Worm (Caenorhabditis elegans) whole organism, L4 larva: ENCODE data around the gene bpl-1.

Experiments used
- F10B5.3 ChIP-seq: sonication (generic microtip); optimal IDR thresholded peaks from 2 replicates; lab custom pipeline; 2016; ENCODE audit warnings: mild to moderate bottlenecking, missing genetic modification characterization, missing compliant biosample characterization
- F26F4.8 ChIP-seq: fragments of 200-800 bp; sonication (Bioruptor generic); conservative IDR thresholded peaks from 2 replicates; pipeline ENCODE4 v1.3.6; 2022; ENCODE audit warnings: missing genetic modification characterization, missing compliant biosample characterization
- F37D6.2 ChIP-seq: sonication (generic microtip); optimal IDR thresholded peaks from 2 replicates; lab custom pipeline; 2016; ENCODE audit warnings: mild to moderate bottlenecking, missing genetic modification characterization, missing compliant biosample characterization
- F44E2.7 ChIP-seq: fragments of 200-800 bp; sonication (Bioruptor generic); IDR thresholded peaks from 2 replicates; pipeline ENCODE4 v2.1.2; 2022; ENCODE audit warnings: missing genetic modification characterization, missing compliant biosample characterization
- T20F7.1 ChIP-seq: fragments of 200-800 bp; sonication (Bioruptor generic); optimal IDR thresholded peaks from 2 replicates; lab custom pipeline; 2018; ENCODE audit warnings: mild to moderate bottlenecking, missing genetic modification characterization, missing compliant biosample characterization
- T26A8.4 ChIP-seq: fragments of 200-800 bp; sonication (Bioruptor generic); IDR thresholded peaks from 2 replicates; pipeline ENCODE4 v1.3.6; 2022; ENCODE audit warnings: missing genetic modification characterization, missing compliant biosample characterization
- Y5F2A.4 ChIP-seq: fragments of 200-800 bp; sonication (Bioruptor generic); optimal IDR thresholded peaks from 2 replicates; lab custom pipeline; 2018; ENCODE audit warnings: mild to moderate bottlenecking, missing genetic modification characterization, missing compliant biosample characterization
- aha-1 ChIP-seq: fragments of 150-350 bp; peaks from one replicate; lab custom pipeline; 2014; ENCODE audit warnings: missing biosample characterization, missing genetic modification characterization
- aly-2 ChIP-seq: sonication (generic microtip); optimal IDR thresholded peaks from 2 replicates; lab custom pipeline; 2018; ENCODE audit warnings: missing biosample characterization, missing genetic modification characterization
- attf-4 ChIP-seq: sonication (generic microtip); optimal IDR thresholded peaks from 3 replicates; lab custom pipeline; 2017; ENCODE audit warnings: missing biosample characterization, missing genetic modification characterization
- ceh-20 ChIP-seq: fragments of 200-800 bp; sonication (Bioruptor generic); IDR thresholded peaks from 2 replicates; pipeline ENCODE4 v1.3.6; 2022; ENCODE audit warnings: missing genetic modification reagents, missing genetic modification characterization, missing compliant biosample characterization
- ceh-32 ChIP-seq: sonication (generic microtip); optimal IDR thresholded peaks from 2 replicates; lab custom pipeline; 2016; ENCODE audit warnings: mild to moderate bottlenecking, missing genetic modification characterization, missing compliant biosample characterization; ENCODE audit not compliant: poor library complexity
- ceh-62 ChIP-seq: sonication (generic microtip); optimal IDR thresholded peaks from 2 replicates; lab custom pipeline; 2017; ENCODE audit warnings: missing biosample characterization, missing genetic modification characterization
- ces-1 ChIP-seq: fragments of 150-350 bp; sonication (generic microtip); optimal IDR thresholded peaks from 4 replicates; lab custom pipeline; 2014; ENCODE audit warnings: missing biosample characterization, missing genetic modification reagents, missing genetic modification characterization
- cey-2 ChIP-seq: sonication (generic microtip); optimal IDR thresholded peaks from 3 replicates; lab custom pipeline; 2017; ENCODE audit warnings: missing genetic modification characterization, mild to moderate bottlenecking, missing compliant biosample characterization, antibody characterized with exemption, borderline replicate concordance; ENCODE audit not compliant: insufficient read depth
- daf-12 ChIP-seq: fragments of 150-350 bp; optimal IDR thresholded peaks from 2 replicates; lab custom pipeline; 2014; ENCODE audit warnings: missing biosample characterization, missing genetic modification reagents, missing genetic modification characterization
- daf-16 ChIP-seq, 3 experiments: sonication (generic microtip); optimal IDR thresholded peaks; 2 replicates each; lab custom pipeline; 2016 to 2017; ENCODE audit warnings: missing genetic modification characterization in 3 of 3, missing genetic modification reagents in 3 of 3, mild to moderate bottlenecking in 2 of 3, missing compliant biosample characterization in 2 of 3, missing biosample characterization in 1 of 3, moderate library complexity in 1 of 3
- daf-19 ChIP-seq: fragments of 200-800 bp; sonication (Bioruptor generic); conservative IDR thresholded peaks from 2 replicates; pipeline ENCODE4 v1.3.6; 2022; ENCODE audit warnings: missing genetic modification characterization, missing compliant biosample characterization
- dmd-8 ChIP-seq: fragments of 200-800 bp; sonication (Bioruptor generic); IDR thresholded peaks from 2 replicates; pipeline ENCODE4 v1.3.6; 2022; ENCODE audit warnings: missing genetic modification characterization, missing compliant biosample characterization
- duxl-1 ChIP-seq: sonication (generic microtip); optimal IDR thresholded peaks from 2 replicates; lab custom pipeline; 2016; ENCODE audit warnings: mild to moderate bottlenecking, missing genetic modification characterization, moderate library complexity, missing compliant biosample characterization; ENCODE audit not compliant: poor library complexity
- dve-1 ChIP-seq: sonication (generic microtip); optimal IDR thresholded peaks from 2 replicates; lab custom pipeline; 2017; ENCODE audit warnings: antibody characterized with exemption, mild to moderate bottlenecking, missing genetic modification characterization, missing compliant biosample characterization; ENCODE audit not compliant: insufficient read depth
- fkh-10 ChIP-seq: fragments of 150-350 bp; optimal IDR thresholded peaks from 2 replicates; lab custom pipeline; 2014; ENCODE audit warnings: missing biosample characterization, missing genetic modification reagents, missing genetic modification characterization
- gei-8 ChIP-seq: fragments of 200-800 bp; sonication (Bioruptor generic); optimal IDR thresholded peaks from 2 replicates; lab custom pipeline; 2018; ENCODE audit warnings: mild to moderate bottlenecking, missing genetic modification characterization, missing compliant biosample characterization
- hlh-30 ChIP-seq: sonication (generic microtip); optimal IDR thresholded peaks from 2 replicates; lab custom pipeline; 2017; ENCODE audit warnings: antibody characterized with exemption, mild to moderate bottlenecking, missing genetic modification characterization, missing compliant biosample characterization; ENCODE audit not compliant: insufficient read depth
- hmg-1.1 ChIP-seq: fragments of 200-800 bp; sonication (Bioruptor generic); IDR thresholded peaks from 2 replicates; pipeline ENCODE4 v1.3.6; 2022; ENCODE audit warnings: missing genetic modification reagents, missing genetic modification characterization, missing compliant biosample characterization
- lim-7 ChIP-seq: fragments of 200-800 bp; sonication (Bioruptor generic); IDR thresholded peaks from 2 replicates; pipeline ENCODE4 v1.3.6; 2022; ENCODE audit warnings: missing genetic modification characterization, missing compliant biosample characterization
- lin-13 ChIP-seq: fragments of 150-350 bp; optimal IDR thresholded peaks from 2 replicates; lab custom pipeline; 2014; ENCODE audit warnings: missing biosample characterization, missing genetic modification reagents, missing genetic modification characterization
- lin-39 ChIP-seq: fragments of 150-350 bp; optimal IDR thresholded peaks from 2 replicates; lab custom pipeline; 2014; ENCODE audit warnings: missing biosample characterization, missing genetic modification reagents, missing genetic modification characterization
- lsy-2 ChIP-seq, 2 experiments: fragments of 150-350 bp in 1 of 2; sonication (generic microtip) in 1 of 2; optimal IDR thresholded peaks; 2 replicates each; lab custom pipeline; 2014 to 2017; ENCODE audit warnings: missing biosample characterization in 2 of 2, missing genetic modification characterization in 2 of 2
- madf-5 ChIP-seq, 2 experiments: fragments of 200-800 bp; sonication (Bioruptor generic); IDR thresholded peaks; 2 replicates each; pipeline ENCODE4 v1.3.6; 2022; ENCODE audit warnings: missing compliant biosample characterization in 2 of 2, missing genetic modification characterization in 2 of 2
- madf-9 ChIP-seq: fragments of 200-800 bp; sonication (Bioruptor generic); conservative IDR thresholded peaks from 2 replicates; pipeline ENCODE4 v1.3.6; 2022; ENCODE audit warnings: missing genetic modification reagents, missing genetic modification characterization, missing compliant biosample characterization
- mep-1 ChIP-seq: fragments of 150-350 bp; sonication (generic microtip); optimal IDR thresholded peaks from 3 replicates; lab custom pipeline; 2014; ENCODE audit warnings: missing biosample characterization, missing genetic modification characterization
- mxl-2 ChIP-seq: fragments of 200-800 bp; sonication (Bioruptor generic); conservative IDR thresholded peaks from 2 replicates; pipeline ENCODE4 v1.3.6; 2022; ENCODE audit warnings: missing genetic modification reagents, missing genetic modification characterization, missing compliant biosample characterization
- mxl-3 ChIP-seq: fragments of 200-800 bp; sonication (Bioruptor generic); optimal IDR thresholded peaks from 2 replicates; lab custom pipeline; 2018; ENCODE audit warnings: mild to moderate bottlenecking, missing genetic modification characterization, missing compliant biosample characterization
- nhr-10 ChIP-seq: fragments of 150-350 bp; optimal IDR thresholded peaks from 2 replicates; lab custom pipeline; 2014; ENCODE audit warnings: missing biosample characterization, missing genetic modification characterization
- nhr-102 ChIP-seq: sonication (generic microtip); optimal IDR thresholded peaks from 2 replicates; lab custom pipeline; 2016; ENCODE audit warnings: mild to moderate bottlenecking, missing genetic modification characterization, moderate library complexity, missing compliant biosample characterization
- nhr-28 ChIP-seq: fragments of 150-350 bp; optimal IDR thresholded peaks from 2 replicates; lab custom pipeline; 2014; ENCODE audit warnings: missing biosample characterization, missing genetic modification characterization
- nhr-48 ChIP-seq: sonication (generic microtip); optimal IDR thresholded peaks from 2 replicates; lab custom pipeline; 2016; ENCODE audit warnings: mild to moderate bottlenecking, missing genetic modification characterization, missing compliant biosample characterization
- nhr-6 ChIP-seq: fragments of 150-350 bp; optimal IDR thresholded peaks from 2 replicates; lab custom pipeline; 2014; ENCODE audit warnings: missing biosample characterization, missing genetic modification characterization
- nhr-77 ChIP-seq: fragments of 150-350 bp; optimal IDR thresholded peaks from 2 replicates; lab custom pipeline; 2014; ENCODE audit warnings: missing biosample characterization, missing genetic modification characterization
- php-3 ChIP-seq: fragments of 200-800 bp; sonication (Bioruptor generic); IDR thresholded peaks from 2 replicates; pipeline ENCODE4 v1.3.6; 2022; ENCODE audit warnings: missing genetic modification reagents, missing genetic modification characterization, missing compliant biosample characterization
- saeg-2 ChIP-seq: fragments of 200-800 bp; sonication (Bioruptor generic); IDR thresholded peaks from 2 replicates; pipeline ENCODE4 v1.3.6; 2022; ENCODE audit warnings: missing genetic modification reagents, missing genetic modification characterization, missing compliant biosample characterization
- sdz-12 ChIP-seq: fragments of 200-800 bp; sonication (Bioruptor generic); optimal IDR thresholded peaks from 2 replicates; lab custom pipeline; 2018; ENCODE audit warnings: mild to moderate bottlenecking, missing genetic modification characterization, missing compliant biosample characterization
- snpc-1.2 ChIP-seq: fragments of 200-800 bp; sonication (Bioruptor generic); IDR thresholded peaks from 2 replicates; pipeline ENCODE4 v1.3.6; 2022; ENCODE audit warnings: missing genetic modification reagents, missing genetic modification characterization, missing compliant biosample characterization
- tag-97 ChIP-seq: fragments of 200-800 bp; sonication (Bioruptor generic); IDR thresholded peaks from 2 replicates; pipeline ENCODE4 v1.3.6; 2022; ENCODE audit warnings: missing genetic modification characterization, missing compliant biosample characterization
- unc-130 ChIP-seq: sonication (generic microtip); optimal IDR thresholded peaks from 2 replicates; lab custom pipeline; 2016; ENCODE audit warnings: missing genetic modification reagents, missing genetic modification characterization, missing compliant biosample characterization
- zag-1 ChIP-seq: fragments of 150-350 bp; optimal IDR thresholded peaks from 2 replicates; lab custom pipeline; 2014; ENCODE audit warnings: missing biosample characterization, missing genetic modification characterization
- zfp-2 ChIP-seq: sonication (generic microtip); optimal IDR thresholded peaks from 2 replicates; lab custom pipeline; 2016; ENCODE audit warnings: mild to moderate bottlenecking, missing genetic modification characterization, missing compliant biosample characterization
- ztf-11 ChIP-seq: fragments of 150-350 bp; optimal IDR thresholded peaks from 2 replicates; lab custom pipeline; 2014; ENCODE audit warnings: missing biosample characterization, missing genetic modification characterization
- ztf-7 ChIP-seq: fragments of 150-350 bp; optimal IDR thresholded peaks from 2 replicates; lab custom pipeline; 2014; ENCODE audit warnings: missing biosample characterization, missing genetic modification characterization

Gene bpl-1

DNA sequence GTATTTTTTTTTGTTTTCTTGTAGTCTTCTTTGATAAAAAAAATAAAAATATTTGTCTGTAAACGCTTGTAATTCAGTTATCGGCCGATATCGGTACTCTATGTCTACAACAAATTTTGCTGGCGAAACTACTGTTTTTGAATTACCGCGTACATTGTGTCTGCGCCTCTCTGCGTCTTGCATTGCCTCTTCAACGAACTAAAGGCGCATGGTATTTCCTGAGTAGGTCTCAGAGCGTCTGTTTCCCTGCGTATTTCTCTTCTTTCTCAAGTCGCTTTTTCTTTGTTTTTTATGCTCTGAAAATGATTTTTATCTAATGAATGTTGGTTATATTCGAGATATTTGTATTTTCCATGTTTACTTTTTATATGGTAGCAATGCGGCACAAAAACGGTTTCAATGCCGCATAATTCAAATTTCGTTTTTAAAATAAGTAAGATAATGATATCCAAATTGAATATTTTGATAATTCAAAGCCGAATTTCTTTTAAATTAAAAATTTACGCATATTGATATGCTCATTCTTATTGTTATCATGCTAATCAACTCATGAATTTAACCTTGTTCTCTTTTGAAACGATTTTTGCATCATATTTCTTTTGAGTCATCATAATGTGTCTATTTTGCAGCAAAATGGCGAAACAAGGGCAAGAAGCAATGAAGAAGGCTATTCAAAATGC lies 23.1 kb upstream of the bpl-1 start, which contains the start of gene phb-2 (continued):
- peak; percentile 67 for TF ChIP-seq T20F7.1
- TF ChIP-seq nhr-102, result peak; percentile 23
- no peak for TF ChIP-seq F10B5.3 (tag; lab: Kevin White, UChicago)
- no peak for TF ChIP-seq attf-4 (tag; lab: Kevin White, UChicago)
- peak; percentile 77 for TF ChIP-seq nhr-28 (tag; lab: Kevin White, UChicago)
- TF ChIP-seq F37D6.2, result no peak
- peak; percentile 27 to 89 for TF ChIP-seq lsy-2 (tag; optimal IDR thresholded peaks at IDR 0.05; lab: Kevin White, UChicago)
- TF ChIP-seq nhr-6 (tag; lab: Kevin White, UChicago), result peak; percentile 79
- no peak for TF ChIP-seq zag-1 (tag; lab: Kevin White, UChicago)
- TF ChIP-seq madf-5 (GFP tag; IDR thresholded peaks at IDR 0.05; lab: Robert Waterston, UW), result no peak
- no peak for TF ChIP-seq F26F4.8 (GFP tag; lab: Robert Waterston, UW)
- no peak for TF ChIP-seq F44E2.7 (GFP tag; lab: Robert Waterston, UW)
- no peak for TF ChIP-seq tag-97 (GFP tag; lab: Robert Waterston, UW)
- TF ChIP-seq hmg-1.1, result peak; percentile 77
- no peak for TF ChIP-seq fkh-10
- TF ChIP-seq mep-1, result peak; percentile 76
- TF ChIP-seq T26A8.4, result peak; percentile 70
- TF ChIP-seq ztf-11 (tag; lab: Kevin White, UChicago), result no peak
- TF ChIP-seq aha-1, result peak; percentile 95
- TF ChIP-seq aly-2 (tag; lab: Kevin White, UChicago), result no peak
- TF ChIP-seq Y5F2A.4 (GFP tag; lab: Kevin White, UChicago), result no peak
- no peak for TF ChIP-seq nhr-10 (tag; lab: Kevin White, UChicago)
- no peak for TF ChIP-seq cey-2
- no peak for TF ChIP-seq sdz-12 (GFP tag; lab: Kevin White, UChicago)
- no peak for TF ChIP-seq lin-39 (tag; lab: Kevin White, UChicago)
- no peak for TF ChIP-seq ces-1
- TF ChIP-seq php-3 (GFP tag; lab: Robert Waterston, UW), result 0 out of 2 replicates have a peak, but pooled peaks have one; percentile 34
- peak; percentile 40 for TF ChIP-seq duxl-1
- peak; percentile 81 for TF ChIP-seq hlh-30 (tag; lab: Kevin White, UChicago)
- no peak for TF ChIP-seq daf-16 (GFP tag; optimal IDR thresholded peaks at IDR 0.05; lab: Kevin White, UChicago)
- peak; percentile 83 for TF ChIP-seq daf-16 (tag; optimal IDR thresholded peaks at IDR 0.05; lab: Kevin White, UChicago)
- no peak for TF ChIP-seq gei-8
- TF ChIP-seq dmd-8 (GFP tag; lab: Robert Waterston, UW), result no peak
- TF ChIP-seq madf-9, result no peak
- TF ChIP-seq ceh-32, result no peak
- TF ChIP-seq zfp-2 (tag; lab: Kevin White, UChicago), result no peak
- peak; percentile 63 for TF ChIP-seq lin-13 (GFP tag; lab: Kevin White, UChicago)
- no peak for TF ChIP-seq mxl-3 (GFP tag; lab: Kevin White, UChicago)
- peak; percentile 52 for TF ChIP-seq nhr-77 (tag; lab: Kevin White, UChicago)
- no peak for TF ChIP-seq nhr-48 (tag; lab: Kevin White, UChicago)
- TF ChIP-seq unc-130 (GFP tag; lab: Kevin White, UChicago), result peak; percentile 55
- TF ChIP-seq snpc-1.2 (GFP tag; lab: Robert Waterston, UW), result no peak
- no peak for TF ChIP-seq ztf-7 (tag; lab: Kevin White, UChicago)
- no peak for TF ChIP-seq mxl-2 (GFP tag; lab: Robert Waterston, UW)
- no peak for TF ChIP-seq ceh-20
- TF ChIP-seq ceh-62 (tag; lab: Kevin White, UChicago), result no peak
- TF ChIP-seq dve-1 (tag; lab: Kevin White, UChicago), result peak; percentile 50
- no peak for TF ChIP-seq lim-7 (GFP tag; lab: Robert Waterston, UW)
- no peak for TF ChIP-seq daf-12 (tag; lab: Kevin White, UChicago)
- TF ChIP-seq saeg-2 (GFP tag; lab: Robert Waterston, UW), result no peak
- TF ChIP-seq daf-19 (GFP tag; lab: Robert Waterston, UW), result 0 out of 2 replicates have a peak, but pooled peaks have one; percentile 18
